Worm (Caenorhabditis elegans): ENCODE data around the gene flr-1.

The flr-1 gene

ce11 chrX:13419884-13420339 is 36.4 kb downstream of the flr-1 start, which contains the start of gene C29F7.3:
TSS of gene C29F7.3 (minus strand) at chrX:13419934.
- TF ChIP-seq mls-2 (tag; optimal IDR thresholded peaks at IDR 0.05) (no peak), unc-62 (GFP tag; optimal IDR thresholded peaks at IDR 0.05) (peak; percentile 70), mep-1 (tag; optimal IDR thresholded peaks at IDR 0.05) (peak; percentile 15), nhr-12 (tag; optimal IDR thresholded peaks at IDR 0.05) (no peak), blmp-1 (tag; optimal IDR thresholded peaks at IDR 0.05) (peak; percentile 21), lsy-2 (tag; optimal IDR thresholded peaks at IDR 0.05) (no peak), flh-1 (GFP tag; optimal IDR thresholded peaks at IDR 0.05) (no peak), hlh-1 (tag; optimal IDR thresholded peaks at IDR 0.05) (peak; percentile 12), ham-2 (GFP tag; optimal IDR thresholded peaks at IDR 0.05) (peak; percentile 28), sem-2 (GFP tag; optimal IDR thresholded peaks at IDR 0.05) (no peak), ceh-83 (GFP tag; optimal IDR thresholded peaks at IDR 0.05) (no peak), ces-1 (GFP tag; optimal IDR thresholded peaks at IDR 0.05) (peak; percentile 26)

ce11 chrX:13417479-13417878 is 38.9 kb downstream of the flr-1 start:
- TF ChIP-seq flh-1 (GFP tag; optimal IDR thresholded peaks at IDR 0.05) (no peak), M03D4.4 (tag; optimal IDR thresholded peaks at IDR 0.05) (no peak), nhr-76 (tag; optimal IDR thresholded peaks at IDR 0.05) (no peak), blmp-1 (tag; optimal IDR thresholded peaks at IDR 0.05) (no peak), ces-1 (GFP tag; optimal IDR thresholded peaks at IDR 0.05) (no peak), elt-3 (tag; optimal IDR thresholded peaks at IDR 0.05) (no peak), ztf-11 (tag; optimal IDR thresholded peaks at IDR 0.05) (no peak), nhr-2 (tag; optimal IDR thresholded peaks at IDR 0.05) (no peak), sem-2 (GFP tag; optimal IDR thresholded peaks at IDR 0.05) (no peak), pha-4 (tag; optimal IDR thresholded peaks at IDR 0.05) (no peak), ceh-39 (tag; optimal IDR thresholded peaks at IDR 0.05) (no peak), unc-62 (GFP tag; optimal IDR thresholded peaks at IDR 0.05) (no peak), ceh-83 (GFP tag; optimal IDR thresholded peaks at IDR 0.05) (no peak), unc-39 (tag; optimal IDR thresholded peaks at IDR 0.05) (no peak), hlh-1 (tag; optimal IDR thresholded peaks at IDR 0.05) (no peak), mab-5 (tag; optimal IDR thresholded peaks at IDR 0.05) (no peak), nhr-12 (tag; optimal IDR thresholded peaks at IDR 0.05) (no peak), ceh-43 (GFP tag; optimal IDR thresholded peaks at IDR 0.05) (no peak), lin-32 (GFP tag; optimal IDR thresholded peaks at IDR 0.05) (no peak)

- no peak for TF ChIP-seq ham-2 (GFP tag; optimal IDR thresholded peaks at IDR 0.05)
- no peak for TF ChIP-seq zip-8 (tag; optimal IDR thresholded peaks at IDR 0.05)
- no peak for TF ChIP-seq elt-1 (tag; optimal IDR thresholded peaks at IDR 0.05; ENCODE audit: borderline replicate concordance, insufficient read depth)
- TF ChIP-seq bed-3 (GFP tag; optimal IDR thresholded peaks at IDR 0.05), result no peak
- no peak for TF ChIP-seq lin-32 (GFP tag; optimal IDR thresholded peaks at IDR 0.05)
- TF ChIP-seq ceh-43 (GFP tag; optimal IDR thresholded peaks at IDR 0.05), result no peak
- no peak for TF ChIP-seq ces-1 (GFP tag; optimal IDR thresholded peaks at IDR 0.05)
- no peak for TF ChIP-seq nhr-237 (tag; optimal IDR thresholded peaks at IDR 0.05)
- TF ChIP-seq unc-120 (tag; optimal IDR thresholded peaks at IDR 0.05; ENCODE audit: poor library complexity, severe bottlenecking), result no peak
- TF ChIP-seq nhr-2 (tag; optimal IDR thresholded peaks at IDR 0.05), result no peak
- TF ChIP-seq blmp-1 (tag; optimal IDR thresholded peaks at IDR 0.05), result no peak
Measured at ce11 chrX:13415722-13416121, 40.6 kb downstream of the flr-1 start, which contains the start of gene C29F7.2. TSS of gene C29F7.2 (plus strand) at chrX:13416078.

- TF ChIP-seq lsy-2 (tag; optimal IDR thresholded peaks at IDR 0.05), result no peak
- TF ChIP-seq ceh-39 (tag; optimal IDR thresholded peaks at IDR 0.05), result no peak
- no peak for TF ChIP-seq elt-3 (tag; optimal IDR thresholded peaks at IDR 0.05)
- no peak for TF ChIP-seq unc-39 (tag; optimal IDR thresholded peaks at IDR 0.05)
- no peak for TF ChIP-seq ceh-83 (GFP tag; optimal IDR thresholded peaks at IDR 0.05)
- no peak for TF ChIP-seq tbx-8 (GFP tag; optimal IDR thresholded peaks at IDR 0.05)
- no peak for TF ChIP-seq snpc-4 (tag; optimal IDR thresholded peaks at IDR 0.05)
- TF ChIP-seq ztf-11 (tag; optimal IDR thresholded peaks at IDR 0.05), result no peak
- no peak for TF ChIP-seq pha-4 (tag; optimal IDR thresholded peaks at IDR 0.05)
- peak; percentile 32 for TF ChIP-seq bed-3 (GFP tag; optimal IDR thresholded peaks at IDR 0.05)
- no peak for TF ChIP-seq elt-1 (tag; optimal IDR thresholded peaks at IDR 0.05; ENCODE audit: borderline replicate concordance, insufficient read depth)
- TF ChIP-seq flh-1 (GFP tag; optimal IDR thresholded peaks at IDR 0.05), result no peak
- no peak for TF ChIP-seq nhr-76 (tag; optimal IDR thresholded peaks at IDR 0.05)
- no peak for TF ChIP-seq zip-8 (tag; optimal IDR thresholded peaks at IDR 0.05)
- TF ChIP-seq sem-2 (GFP tag; optimal IDR thresholded peaks at IDR 0.05), result peak; percentile 49
- TF ChIP-seq lin-13 (tag; optimal IDR thresholded peaks at IDR 0.05), result no peak
- TF ChIP-seq sptf-1 (tag; optimal IDR thresholded peaks at IDR 0.05), result peak; percentile 79
- peak; percentile 46 for TF ChIP-seq unc-120 (tag; optimal IDR thresholded peaks at IDR 0.05; ENCODE audit: poor library complexity, severe bottlenecking)
- TF ChIP-seq ceh-43 (GFP tag; optimal IDR thresholded peaks at IDR 0.05), result peak; percentile 5
- no peak for TF ChIP-seq nhr-2 (tag; optimal IDR thresholded peaks at IDR 0.05)
- TF ChIP-seq unc-62 (GFP tag; optimal IDR thresholded peaks at IDR 0.05), result no peak
- no peak for TF ChIP-seq ces-1 (GFP tag; optimal IDR thresholded peaks at IDR 0.05)
- TF ChIP-seq hlh-1 (tag; optimal IDR thresholded peaks at IDR 0.05), result peak; percentile 6
- peak; percentile 55 for TF ChIP-seq mls-2 (tag; optimal IDR thresholded peaks at IDR 0.05)
- TF ChIP-seq nhr-237 (tag; optimal IDR thresholded peaks at IDR 0.05), result no peak
- TF ChIP-seq nhr-28 (tag; optimal IDR thresholded peaks at IDR 0.05), result no peak
- peak; percentile 66 for TF ChIP-seq cnd-1 (tag; optimal IDR thresholded peaks at IDR 0.05)
- TF ChIP-seq ham-2 (GFP tag; optimal IDR thresholded peaks at IDR 0.05), result peak; percentile 45
- TF ChIP-seq lin-32 (GFP tag; optimal IDR thresholded peaks at IDR 0.05), result no peak
- no peak for TF ChIP-seq blmp-1 (tag; optimal IDR thresholded peaks at IDR 0.05)
- peak; percentile 63 for TF ChIP-seq M03D4.4 (tag; optimal IDR thresholded peaks at IDR 0.05)
- peak; percentile 66 for TF ChIP-seq drap-1 (GFP tag; optimal IDR thresholded peaks at IDR 0.05)
- TF ChIP-seq nhr-12 (tag; optimal IDR thresholded peaks at IDR 0.05), result no peak
- TF ChIP-seq mab-5 (tag; optimal IDR thresholded peaks at IDR 0.05), result no peak
- no peak for TF ChIP-seq mep-1 (tag; optimal IDR thresholded peaks at IDR 0.05)
Measured at ce11 chrX:13414974-13415373, 41.4 kb downstream of the flr-1 start.
